Fruit fly (Drosophila melanogaster) whole organism: ENCODE results near the gene La.

Experiments
- EcR ChIP-seq, 2 experiments: fragments of >200 bp; optimal IDR thresholded peaks; 2 replicates each; lab custom pipeline; 2017; ENCODE audit warnings: missing biosample characterization in 2 of 2, missing genetic modification characterization in 2 of 2, missing genetic modification reagents in 2 of 2
- pan ChIP-seq: fragments of >200 bp; optimal IDR thresholded peaks from 2 replicates; lab custom pipeline; 2017
- psq ChIP-seq: fragments of >200 bp; optimal IDR thresholded peaks from 2 replicates; lab custom pipeline; 2017
- usp ChIP-seq: fragments of >200 bp; optimal IDR thresholded peaks from 2 replicates; lab custom pipeline; 2017; ENCODE audit warnings: missing biosample characterization, missing genetic modification characterization, mixed read lengths

- no peak for TF ChIP-seq usp
- TF ChIP-seq pan (lab: Kevin White, UChicago) = no peak
- no peak for TF ChIP-seq psq (lab: Kevin White, UChicago)
- TF ChIP-seq EcR (GFP tag; optimal IDR thresholded peaks at IDR 0.05; lab: Kevin White, UChicago) = no peak
Measured at dm6 chr2L:20310751-20311387, 38.9 kb downstream of the La start, which contains the start of gene spir.
